Worm (Caenorhabditis elegans) whole organism, L4/young adult: ENCODE results near the gene srh-36.

Experiments used
- dao-5 ChIP-seq: sonication (generic microtip); optimal IDR thresholded peaks from 2 replicates; lab custom pipeline; 2016; ENCODE audit warnings: missing genotype, missing genetic modification characterization, moderate library complexity, missing compliant biosample characterization
- him-1 ChIP-seq: sonication (generic microtip); optimal IDR thresholded peaks from 2 replicates; lab custom pipeline; 2016; ENCODE audit warnings: missing genotype, missing genetic modification reagents, missing genetic modification characterization, missing compliant biosample characterization

ce11 chrV:2869503-2869902, 48.0 kb upstream of the srh-36 start, which contains the start of gene srh-241:
- no peak for TF ChIP-seq him-1
- no peak for TF ChIP-seq dao-5 (tag; lab: Kevin White, UChicago)
